Worm (Caenorhabditis elegans) whole organism, L4 larva: ENCODE measurements around the gene suds-3.

ENCODE experiments used
- F26F4.8 ChIP-seq: fragments of 200-800 bp; sonication (Bioruptor generic); conservative IDR thresholded peaks from 2 replicates; pipeline ENCODE4 v1.3.6; 2022; ENCODE audit warnings: missing genetic modification characterization, missing compliant biosample characterization
- R02D3.7 ChIP-seq: fragments of 150-350 bp; sonication (generic microtip); optimal IDR thresholded peaks from 3 replicates; lab custom pipeline; 2014; ENCODE audit warnings: missing biosample characterization, missing genetic modification characterization
- aha-1 ChIP-seq: fragments of 150-350 bp; peaks from one replicate; lab custom pipeline; 2014; ENCODE audit warnings: missing biosample characterization, missing genetic modification characterization
- duxl-1 ChIP-seq: sonication (generic microtip); optimal IDR thresholded peaks from 2 replicates; lab custom pipeline; 2016; ENCODE audit warnings: mild to moderate bottlenecking, missing genetic modification characterization, moderate library complexity, missing compliant biosample characterization; ENCODE audit not compliant: poor library complexity
- fos-1 ChIP-seq: fragments of 150-350 bp; optimal IDR thresholded peaks from 2 replicates; lab custom pipeline; 2014; ENCODE audit warnings: missing biosample characterization, missing genetic modification characterization
- nhr-11 ChIP-seq: fragments of 150-350 bp; optimal IDR thresholded peaks from 2 replicates; lab custom pipeline; 2014; ENCODE audit warnings: missing biosample characterization, missing genetic modification characterization
- nhr-28 ChIP-seq: fragments of 150-350 bp; optimal IDR thresholded peaks from 2 replicates; lab custom pipeline; 2014; ENCODE audit warnings: missing biosample characterization, missing genetic modification characterization
- rbr-2 ChIP-seq: sonication (generic microtip); optimal IDR thresholded peaks from 2 replicates; lab custom pipeline; 2016; ENCODE audit warnings: missing genotype, missing genetic modification characterization, missing compliant biosample characterization
- saeg-2 ChIP-seq: fragments of 200-800 bp; sonication (Bioruptor generic); IDR thresholded peaks from 2 replicates; pipeline ENCODE4 v1.3.6; 2022; ENCODE audit warnings: missing genetic modification reagents, missing genetic modification characterization, missing compliant biosample characterization
- skn-1 ChIP-seq: fragments of 150-350 bp; optimal IDR thresholded peaks from 2 replicates; lab custom pipeline; 2014; ENCODE audit warnings: missing biosample characterization, missing genetic modification characterization
- unc-130 ChIP-seq: sonication (generic microtip); optimal IDR thresholded peaks from 2 replicates; lab custom pipeline; 2016; ENCODE audit warnings: missing genetic modification reagents, missing genetic modification characterization, missing compliant biosample characterization
- unc-39 ChIP-seq: sonication (generic microtip); optimal IDR thresholded peaks from 2 replicates; lab custom pipeline; 2017; ENCODE audit warnings: missing biosample characterization, missing genetic modification characterization
- unc-62 ChIP-seq, 3 experiments: fragments of 150-350 bp in 1 of 3; sonication (generic microtip); optimal IDR thresholded peaks in 2 of 3; peaks in 1 of 3; 1 replicate in 1 of 3; 2 replicates in 2 of 3; lab custom pipeline; 2014 to 2017; ENCODE audit warnings: missing biosample characterization in 3 of 3, missing genetic modification characterization in 3 of 3, missing genetic modification reagents in 3 of 3, missing genotype in 1 of 3

- TF ChIP-seq skn-1 (tag; lab: Kevin White, UChicago) (no peak), unc-39 (no peak), fos-1 (tag; lab: Kevin White, UChicago) (no peak), unc-130 (GFP tag; lab: Kevin White, UChicago) (no peak), rbr-2 (tag; lab: Kevin White, UChicago) (no peak), saeg-2 (GFP tag; lab: Robert Waterston, UW) (no peak), unc-62 (GFP tag; optimal IDR thresholded peaks at IDR 0.05 in 1 of 2; lab: Kevin White, UChicago) (no peak), unc-62 (tag; optimal IDR thresholded peaks at IDR 0.05; lab: Kevin White, UChicago) (no peak), nhr-11 (tag; lab: Kevin White, UChicago) (no peak), aha-1 (tag; lab: Kevin White, UChicago) (no peak), R02D3.7 (tag; lab: Kevin White, UChicago) (no peak), nhr-28 (peak; percentile 30), duxl-1 (no peak), F26F4.8 (GFP tag; lab: Robert Waterston, UW) (no peak)
Measured at ce11 chrV:9927954-9928353, 2.9 kb upstream of the suds-3 start.
